Worm (Caenorhabditis elegans): ENCODE measurements around the gene tsp-6.
A peak's percentile ranks its signal among the peaks of the same experiment; 100 is the strongest.

Gene tsp-6

ce11 chrX:2840287-2840686 lies 20.0 kb downstream of the tsp-6 start, which contains the start of gene Y71H10B.1:
Gene Y71H10B.1 (minus strand): TSS chrX:2840292.
- TF ChIP-seq eyg-1 (tag; optimal IDR thresholded peaks at IDR 0.05) (no peak), tbx-7 (tag; optimal IDR thresholded peaks at IDR 0.05) (no peak), K02D7.2 (tag; optimal IDR thresholded peaks at IDR 0.05) (no peak), nhr-232 (tag; optimal IDR thresholded peaks at IDR 0.05) (no peak), ceh-48 (tag; optimal IDR thresholded peaks at IDR 0.05) (no peak), Y22D7AL.16 (tag; optimal IDR thresholded peaks at IDR 0.05) (no peak), ceh-14 (tag; optimal IDR thresholded peaks at IDR 0.05) (no peak), pha-2 (tag; optimal IDR thresholded peaks at IDR 0.05) (no peak), K09A11.1 (tag; optimal IDR thresholded peaks at IDR 0.05; ENCODE audit: insufficient read depth) (no peak), ceh-19 (GFP tag; optimal IDR thresholded peaks at IDR 0.05) (no peak), fkh-6 (tag; optimal IDR thresholded peaks at IDR 0.05) (no peak), gmeb-2 (tag; optimal IDR thresholded peaks at IDR 0.05) (no peak), syd-9 (tag; optimal IDR thresholded peaks at IDR 0.05) (no peak), C38D4.7 (GFP tag; optimal IDR thresholded peaks at IDR 0.05) (no peak), ceh-34 (tag; optimal IDR thresholded peaks at IDR 0.05) (no peak), rnt-1 (tag; optimal IDR thresholded peaks at IDR 0.05) (no peak)

ce11 chrX:2841754-2842153 lies 21.5 kb downstream of the tsp-6 start:
- peak; percentile 35 for TF ChIP-seq elt-2 (tag; optimal IDR thresholded peaks at IDR 0.05)
- TF ChIP-seq pha-2 (tag; optimal IDR thresholded peaks at IDR 0.05): no peak

- no peak for TF ChIP-seq lin-11 (tag; optimal IDR thresholded peaks at IDR 0.05)
- no peak for TF ChIP-seq rnt-1 (tag; optimal IDR thresholded peaks at IDR 0.05)
- TF ChIP-seq dmd-4 (tag; optimal IDR thresholded peaks at IDR 0.05; ENCODE audit: borderline replicate concordance): no peak
- no peak for TF ChIP-seq fkh-10 (GFP tag; optimal IDR thresholded peaks at IDR 0.05)
- TF ChIP-seq ceh-2 (tag; optimal IDR thresholded peaks at IDR 0.05): no peak
- TF ChIP-seq ceh-22 (tag; optimal IDR thresholded peaks at IDR 0.05): no peak
Observed at ce11 chrX:2843508-2843907, 23.3 kb downstream of the tsp-6 start.

ce11 chrX:2852388-2852908 lies 32.2 kb downstream of the tsp-6 start, which contains the start of gene kin-29:
Gene kin-29 (minus strand): TSS chrX:2852438.
- TF ChIP-seq hlh-13 (GFP tag; optimal IDR thresholded peaks at IDR 0.05) (no peak), pat-9 (tag; optimal IDR thresholded peaks at IDR 0.05) (peak; percentile 62), hlh-6 (tag; optimal IDR thresholded peaks at IDR 0.05) (peak; percentile 78), unc-55 (GFP tag; optimal IDR thresholded peaks at IDR 0.05) (peak; percentile 86), rnt-1 (tag; optimal IDR thresholded peaks at IDR 0.05) (peak; percentile 91), ceh-18 (tag; optimal IDR thresholded peaks at IDR 0.05) (peak; percentile 98), ceh-19 (GFP tag; optimal IDR thresholded peaks at IDR 0.05) (peak; percentile 80), pha-4 (tag; optimal IDR thresholded peaks at IDR 0.05) (no peak), ceh-2 (tag; optimal IDR thresholded peaks at IDR 0.05) (peak; percentile 82), ceh-30 (tag; optimal IDR thresholded peaks at IDR 0.05) (no peak), fax-1 (tag; optimal IDR thresholded peaks at IDR 0.05) (peak; percentile 68), hlh-8 (tag; optimal IDR thresholded peaks at IDR 0.05) (peak; percentile 76), tbx-2 (tag; optimal IDR thresholded peaks at IDR 0.05) (peak; percentile 95), sdc-2 (tag; optimal IDR thresholded peaks at IDR 0.05) (peak; percentile 89), lim-6 (tag; optimal IDR thresholded peaks at IDR 0.05) (peak; percentile 45), ama-1 (optimal IDR thresholded peaks at IDR 0.05) (no peak), pha-2 (tag; optimal IDR thresholded peaks at IDR 0.05) (peak; percentile 45), che-1 (tag; optimal IDR thresholded peaks at IDR 0.05) (peak; percentile 44), syd-9 (tag; optimal IDR thresholded peaks at IDR 0.05) (peak; percentile 68), unc-42 (tag; optimal IDR thresholded peaks at IDR 0.05) (peak; percentile 78), sox-2 (GFP tag; IDR thresholded peaks at IDR 0.05) (peak; percentile 1; the same call in 1 of the 2 replicates), K02D7.2 (tag; optimal IDR thresholded peaks at IDR 0.05) (no peak), nfya-1 (tag; optimal IDR thresholded peaks at IDR 0.05) (peak; percentile 89), ets-4 (tag; optimal IDR thresholded peaks at IDR 0.05) (peak; percentile 61), elt-4 (tag; optimal IDR thresholded peaks at IDR 0.05) (no peak), nhr-232 (tag; optimal IDR thresholded peaks at IDR 0.05) (no peak), elt-2 (tag; optimal IDR thresholded peaks at IDR 0.05) (peak; percentile 36), odd-2 (tag; optimal IDR thresholded peaks at IDR 0.05) (no peak), tbx-7 (tag; optimal IDR thresholded peaks at IDR 0.05) (no peak), fkh-10 (GFP tag; optimal IDR thresholded peaks at IDR 0.05) (peak; percentile 60), pqm-1 (tag; optimal IDR thresholded peaks at IDR 0.05) (peak; percentile 74), ttx-3 (tag; optimal IDR thresholded peaks at IDR 0.05) (no peak), ceh-14 (tag; optimal IDR thresholded peaks at IDR 0.05) (peak; percentile 94), lin-11 (tag; optimal IDR thresholded peaks at IDR 0.05) (no peak), ceh-34 (tag; optimal IDR thresholded peaks at IDR 0.05) (peak; percentile 96), mec-3 (tag; optimal IDR thresholded peaks at IDR 0.05; ENCODE audit: borderline replicate concordance) (peak; percentile 50)

Data from whole organism, late embryonic.